Fruit fly (Drosophila melanogaster) whole organism, wandering third instar larva: ENCODE data around the gene CG13970.

ENCODE experiments used
- Hr78 ChIP-seq: fragments of >200 bp; optimal IDR thresholded peaks from 2 replicates; lab custom pipeline; 2017; ENCODE audit warnings: missing biosample characterization, missing genetic modification characterization
- Myc ChIP-seq: fragments of >200 bp; optimal IDR thresholded peaks from 2 replicates; lab custom pipeline; 2017
- Sp1 ChIP-seq: fragments of 200-800 bp; sonication (Bioruptor generic); optimal IDR thresholded peaks from 3 replicates; lab custom pipeline; 2019; ENCODE audit warnings: missing biosample characterization, mild to moderate bottlenecking, missing genetic modification characterization, moderate library complexity
- h ChIP-seq: fragments of 200-800 bp; sonication (Bioruptor generic); optimal IDR thresholded peaks from 3 replicates; lab custom pipeline; 2016; ENCODE audit warnings: missing biosample characterization, mild to moderate bottlenecking, missing genetic modification characterization
- pan ChIP-seq: fragments of >200 bp; optimal IDR thresholded peaks from 2 replicates; lab custom pipeline; 2017
- tai ChIP-seq: sonication (Bioruptor generic); optimal IDR thresholded peaks from 2 replicates; lab custom pipeline; 2016; ENCODE audit warnings: missing biosample characterization, missing genetic modification characterization

- TF ChIP-seq pan (lab: Kevin White, UChicago) (no peak), Myc (lab: Kevin White, UChicago) (peak; percentile 81), Sp1 (GFP tag; lab: Kevin White, UChicago) (peak; percentile 71), Hr78 (no peak), h (GFP tag; lab: Kevin White, UChicago) (peak; percentile 77), tai (GFP tag; lab: Kevin White, UChicago) (no peak)
These were observed 28.6 kb downstream of the CG13970 start, which contains the start of the genes pr and neb for dm6 chr2L:20075234-20075803.
